Worm (Caenorhabditis elegans) whole organism, late embryonic: ENCODE results near the gene F47B8.4.

Experiments
- C38D4.7 ChIP-seq: fragments of 200-800 bp; sonication (Bioruptor generic); optimal IDR thresholded peaks from 2 replicates; lab custom pipeline; 2018; ENCODE audit warnings: mild to moderate bottlenecking, missing genetic modification characterization, moderate library complexity, missing compliant biosample characterization
- ama-1 ChIP-seq: fragments of 150-350 bp; optimal IDR thresholded peaks from 2 replicates; lab custom pipeline; 2014
- ceh-18 ChIP-seq: sonication (generic microtip); optimal IDR thresholded peaks from 2 replicates; lab custom pipeline; 2016; ENCODE audit warnings: missing genetic modification characterization, missing compliant biosample characterization
- ceh-24 ChIP-seq: sonication (generic microtip); optimal IDR thresholded peaks from 2 replicates; lab custom pipeline; 2016; ENCODE audit warnings: mild to moderate bottlenecking, missing genetic modification characterization, missing compliant biosample characterization
- dmd-4 ChIP-seq: sonication (generic microtip); optimal IDR thresholded peaks from 2 replicates; lab custom pipeline; 2016; ENCODE audit warnings: borderline replicate concordance, missing genetic modification characterization, missing compliant biosample characterization
- ets-4 ChIP-seq: sonication (generic microtip); optimal IDR thresholded peaks from 2 replicates; lab custom pipeline; 2016; ENCODE audit warnings: missing genetic modification characterization, missing compliant biosample characterization
- pha-4 ChIP-seq: fragments of 150-350 bp; optimal IDR thresholded peaks from 2 replicates; lab custom pipeline; 2018; ENCODE audit warnings: missing biosample characterization, missing genetic modification reagents, missing genetic modification characterization
- pqm-1 ChIP-seq: sonication (generic microtip); optimal IDR thresholded peaks from 2 replicates; lab custom pipeline; 2016; ENCODE audit warnings: missing genetic modification characterization, missing compliant biosample characterization
- rnt-1 ChIP-seq: sonication (generic microtip); optimal IDR thresholded peaks from 2 replicates; lab custom pipeline; 2016; ENCODE audit warnings: missing genetic modification characterization, missing compliant biosample characterization
- tbx-2 ChIP-seq: sonication (generic microtip); optimal IDR thresholded peaks from 2 replicates; lab custom pipeline; 2016; ENCODE audit warnings: missing genetic modification characterization, missing compliant biosample characterization
- unc-42 ChIP-seq: sonication (generic microtip); optimal IDR thresholded peaks from 2 replicates; lab custom pipeline; 2016; ENCODE audit warnings: missing genotype, missing genetic modification characterization, missing compliant biosample characterization
- unc-55 ChIP-seq: sonication (generic microtip); optimal IDR thresholded peaks from 2 replicates; lab custom pipeline; 2017; ENCODE audit warnings: missing biosample characterization, missing genetic modification reagents, missing genetic modification characterization

ce11 chrV:14301076-14301475, 23.4 kb downstream of the F47B8.4 start, which contains the start of gene F14D7.6:
- TF ChIP-seq ceh-18 (tag; lab: Kevin White, UChicago) (no peak), ets-4 (tag; lab: Kevin White, UChicago) (no peak), ama-1 (no peak), pha-4 (tag; lab: Kevin White, UChicago) (no peak), C38D4.7 (GFP tag; lab: Kevin White, UChicago) (no peak), unc-55 (GFP tag; lab: Kevin White, UChicago) (no peak), ceh-24 (tag; lab: Kevin White, UChicago) (no peak), tbx-2 (tag; lab: Kevin White, UChicago) (no peak), rnt-1 (tag; lab: Kevin White, UChicago) (no peak), dmd-4 (tag; lab: Kevin White, UChicago) (no peak), unc-42 (tag; lab: Kevin White, UChicago) (no peak), pqm-1 (tag; lab: Kevin White, UChicago) (no peak)
